Fruit fly (Drosophila melanogaster) whole organism, embryonic: Measurements from ENCODE around the gene fzo.
A peak's percentile ranks its signal among the peaks of the same experiment; 100 is the strongest.

Experiments
- CG12769 ChIP-seq: fragments of 200-800 bp; sonication (Bioruptor generic); optimal IDR thresholded peaks from 2 replicates; lab custom pipeline; 2019; ENCODE audit warnings: missing biosample characterization, mild to moderate bottlenecking, missing genetic modification characterization, moderate library complexity
- CG1603 ChIP-seq: fragments of 200-800 bp; sonication (Bioruptor generic); optimal IDR thresholded peaks from 2 replicates; lab custom pipeline; 2019; ENCODE audit warnings: missing biosample characterization, mild to moderate bottlenecking, missing genetic modification characterization, moderate library complexity
- CG2712 ChIP-seq: fragments of 200-800 bp; optimal IDR thresholded peaks from 3 replicates; lab custom pipeline; 2019; ENCODE audit warnings: missing biosample characterization, mild to moderate bottlenecking, missing genetic modification characterization, moderate library complexity
- CG30020 ChIP-seq: fragments of 200-800 bp; optimal IDR thresholded peaks from 2 replicates; lab custom pipeline; 2019; ENCODE audit warnings: missing biosample characterization, mild to moderate bottlenecking, missing genetic modification characterization, moderate library complexity
- CG30431 ChIP-seq: fragments of 200-800 bp; sonication (Bioruptor generic); optimal IDR thresholded peaks from 2 replicates; lab custom pipeline; 2017; ENCODE audit warnings: missing biosample characterization, missing genetic modification characterization
- CG3407 ChIP-seq: fragments of 200-800 bp; sonication (Bioruptor generic); optimal IDR thresholded peaks from 2 replicates; lab custom pipeline; 2018; ENCODE audit warnings: missing biosample characterization, mild to moderate bottlenecking, missing genetic modification characterization
- CG3995 ChIP-seq: fragments of 200-800 bp; sonication (Bioruptor generic); optimal IDR thresholded peaks from 3 replicates; lab custom pipeline; 2016; ENCODE audit warnings: missing biosample characterization, missing genetic modification characterization
- CG4360 ChIP-seq: fragments of 200-800 bp; sonication (Bioruptor generic); IDR thresholded peaks from 2 replicates; pipeline ENCODE4 v1.3.6; 2022; ENCODE audit warnings: missing biosample characterization, missing genetic modification characterization
- CG43689 ChIP-seq: fragments of 200-800 bp; sonication (Bioruptor generic); IDR thresholded peaks from 2 replicates; pipeline ENCODE4 v1.3.6; 2022; ENCODE audit warnings: missing biosample characterization, missing genetic modification characterization
- CG6765 ChIP-seq: fragments of 200-800 bp; sonication (Bioruptor generic); optimal IDR thresholded peaks from 3 replicates; lab custom pipeline; 2017; ENCODE audit warnings: missing biosample characterization, mild to moderate bottlenecking, missing genetic modification characterization
- CG8765 ChIP-seq: fragments of 200-800 bp; sonication (Bioruptor generic); IDR thresholded peaks from 2 replicates; pipeline ENCODE4 v1.3.6; 2022; ENCODE audit warnings: missing biosample characterization, missing genetic modification characterization
- CG9215 ChIP-seq: fragments of 200-800 bp; sonication (Bioruptor generic); IDR thresholded peaks from 2 replicates; pipeline ENCODE4 v1.3.6; 2022; ENCODE audit warnings: missing biosample characterization, missing genetic modification characterization
- Dek ChIP-seq: fragments of 200-800 bp; sonication (Bioruptor generic); optimal IDR thresholded peaks from 3 replicates; lab custom pipeline; 2019; ENCODE audit warnings: missing biosample characterization, mild to moderate bottlenecking, missing genetic modification characterization, moderate library complexity
- Ets97D ChIP-seq: fragments of 200-800 bp; sonication (Bioruptor generic); optimal IDR thresholded peaks from 3 replicates; lab custom pipeline; 2016; ENCODE audit warnings: missing biosample characterization, missing genetic modification characterization
- HHEX ChIP-seq: fragments of 200-800 bp; sonication (Bioruptor generic); optimal IDR thresholded peaks from 3 replicates; lab custom pipeline; 2017; ENCODE audit warnings: missing biosample characterization, mild to moderate bottlenecking, missing genetic modification characterization, missing genetic modification reagents
- HLH3B ChIP-seq: fragments of 200-800 bp; sonication (Bioruptor generic); IDR thresholded peaks from 2 replicates; pipeline ENCODE4 v1.3.6; 2022; ENCODE audit warnings: missing biosample characterization, missing genetic modification characterization
- HmgZ ChIP-seq: fragments of 200-800 bp; sonication (Bioruptor generic); optimal IDR thresholded peaks from 2 replicates; lab custom pipeline; 2018; ENCODE audit warnings: missing biosample characterization, mild to moderate bottlenecking, missing genetic modification characterization
- Hmr ChIP-seq: fragments of 200-800 bp; sonication (Bioruptor generic); optimal IDR thresholded peaks from 3 replicates; lab custom pipeline; 2017; ENCODE audit warnings: mild to moderate bottlenecking, missing biosample characterization, missing genetic modification reagents, missing genetic modification characterization
- Jarid2 ChIP-seq: fragments of 200-800 bp; sonication (Bioruptor generic); optimal IDR thresholded peaks from 3 replicates; lab custom pipeline; 2017; ENCODE audit warnings: mild to moderate bottlenecking, missing biosample characterization, missing genetic modification reagents, missing genetic modification characterization
- Lhr ChIP-seq: fragments of 200-800 bp; sonication (Bioruptor generic); optimal IDR thresholded peaks from 3 replicates; lab custom pipeline; 2017; ENCODE audit warnings: mild to moderate bottlenecking, missing biosample characterization, missing genetic modification reagents, missing genetic modification characterization
- Scr ChIP-seq: fragments of 200-800 bp; sonication (Bioruptor generic); IDR thresholded peaks from 2 replicates; pipeline ENCODE4 v1.3.6; 2022; ENCODE audit warnings: missing biosample characterization, missing genetic modification characterization; ENCODE audit not compliant: partially characterized antibody
- TFAM ChIP-seq: fragments of 200-800 bp; sonication (Bioruptor generic); optimal IDR thresholded peaks from 2 replicates; lab custom pipeline; 2017; ENCODE audit warnings: missing biosample characterization, missing genetic modification characterization, inconsistent platforms
- Trl ChIP-seq, 3 experiments: fragments of >200 bp in 2 of 3; fragments of 200-800 bp in 1 of 3; sonication (Bioruptor generic) in 1 of 3; optimal IDR thresholded peaks; 2 replicates in 1 of 3; 3 replicates in 2 of 3; lab custom pipeline; 2016 to 2017; ENCODE audit warnings: missing biosample characterization in 1 of 3, missing genetic modification characterization in 1 of 3
- Xrp1 ChIP-seq: fragments of 200-800 bp; sonication (Bioruptor generic); IDR thresholded peaks from 2 replicates; pipeline ENCODE4 v1.3.6; 2022; ENCODE audit warnings: missing biosample characterization, missing genetic modification characterization
- abd-A ChIP-seq: fragments of 200-800 bp; sonication (Bioruptor generic); optimal IDR thresholded peaks from 3 replicates; lab custom pipeline; 2019; ENCODE audit warnings: missing biosample characterization, mild to moderate bottlenecking, missing genetic modification characterization, moderate library complexity
- ash1 ChIP-seq: fragments of 200-800 bp; sonication (Bioruptor generic); optimal IDR thresholded peaks from 2 replicates; lab custom pipeline; 2018; ENCODE audit warnings: missing biosample characterization, mild to moderate bottlenecking, missing genetic modification characterization
- bab2 ChIP-seq: fragments of 200-800 bp; sonication (Bioruptor generic); optimal IDR thresholded peaks from 2 replicates; lab custom pipeline; 2016; ENCODE audit warnings: missing biosample characterization, missing genetic modification characterization
- bbx ChIP-seq: fragments of 200-800 bp; sonication (Bioruptor generic); IDR thresholded peaks from 2 replicates; pipeline ENCODE4 v1.3.6; 2022; ENCODE audit warnings: missing biosample characterization, missing genetic modification characterization; ENCODE audit not compliant: partially characterized antibody
- bigmax ChIP-seq: fragments of 200-800 bp; sonication (Bioruptor generic); optimal IDR thresholded peaks from 2 replicates; lab custom pipeline; 2018; ENCODE audit warnings: missing biosample characterization, mild to moderate bottlenecking, missing genetic modification characterization
- dpn ChIP-seq, 2 experiments: fragments of 200-800 bp; sonication (Bioruptor generic); optimal IDR thresholded peaks; 3 replicates each; lab custom pipeline; 2016; ENCODE audit warnings: missing biosample characterization in 2 of 2, missing genetic modification characterization in 2 of 2
- dysf ChIP-seq: fragments of 200-800 bp; sonication (Bioruptor generic); IDR thresholded peaks from 3 replicates; pipeline ENCODE4 v1.3.6; 2022; ENCODE audit warnings: missing biosample characterization, missing genetic modification characterization
- exex ChIP-seq: fragments of 200-800 bp; sonication (Bioruptor generic); optimal IDR thresholded peaks from 4 replicates; lab custom pipeline; 2018; ENCODE audit warnings: missing biosample characterization, mild to moderate bottlenecking, missing genetic modification characterization, moderate library complexity
- fd102C ChIP-seq: fragments of 200-800 bp; sonication (Bioruptor generic); optimal IDR thresholded peaks from 2 replicates; lab custom pipeline; 2018; ENCODE audit warnings: missing biosample characterization, mild to moderate bottlenecking, missing genetic modification characterization, moderate library complexity
- gce ChIP-seq: fragments of 200-800 bp; sonication (Bioruptor generic); IDR thresholded peaks from 3 replicates; pipeline ENCODE4 v1.3.6; 2022; ENCODE audit warnings: missing biosample characterization, missing genetic modification characterization
- gcm ChIP-seq: fragments of 200-800 bp; sonication (Bioruptor generic); optimal IDR thresholded peaks from 2 replicates; lab custom pipeline; 2019; ENCODE audit warnings: missing biosample characterization, mild to moderate bottlenecking, missing genetic modification characterization, moderate library complexity
- gem ChIP-seq: fragments of 200-800 bp; sonication (Bioruptor generic); optimal IDR thresholded peaks from 2 replicates; lab custom pipeline; 2019; ENCODE audit warnings: missing biosample characterization, mild to moderate bottlenecking, missing genetic modification characterization, moderate library complexity
- gfzf ChIP-seq: fragments of 200-800 bp; sonication (Bioruptor generic); optimal IDR thresholded peaks from 2 replicates; lab custom pipeline; 2016; ENCODE audit warnings: missing biosample characterization, mild to moderate bottlenecking, missing genetic modification characterization, moderate library complexity
- grn ChIP-seq: fragments of 200-800 bp; sonication (Bioruptor generic); optimal IDR thresholded peaks from 3 replicates; lab custom pipeline; 2017; ENCODE audit warnings: missing biosample characterization, missing genetic modification characterization
- her ChIP-seq: fragments of 200-800 bp; sonication (Bioruptor generic); optimal IDR thresholded peaks from 2 replicates; lab custom pipeline; 2016; ENCODE audit warnings: missing biosample characterization, missing genetic modification characterization
- nom ChIP-seq: fragments of 200-800 bp; sonication (Bioruptor generic); optimal IDR thresholded peaks from 2 replicates; lab custom pipeline; 2017; ENCODE audit warnings: missing biosample characterization, missing genetic modification characterization, mild to moderate bottlenecking, moderate library complexity, missing genetic modification reagents
- p53 ChIP-seq: fragments of 200-800 bp; sonication (Bioruptor generic); optimal IDR thresholded peaks from 2 replicates; lab custom pipeline; 2016; ENCODE audit warnings: missing biosample characterization, missing genetic modification characterization
- psq ChIP-seq: fragments of 200-800 bp; sonication (Bioruptor generic); optimal IDR thresholded peaks from 2 replicates; lab custom pipeline; 2017; ENCODE audit warnings: missing biosample characterization, missing genetic modification characterization
- scrt ChIP-seq: fragments of 200-800 bp; sonication (Bioruptor generic); optimal IDR thresholded peaks from 2 replicates; lab custom pipeline; 2018; ENCODE audit warnings: missing biosample characterization, mild to moderate bottlenecking, missing genetic modification characterization, moderate library complexity
- sens ChIP-seq: fragments of 200-800 bp; sonication (Bioruptor generic); peaks from one replicate; lab custom pipeline; 2016; ENCODE audit warnings: missing biosample characterization, missing genetic modification characterization
- sna ChIP-seq: fragments of 200-800 bp; sonication (Bioruptor generic); IDR thresholded peaks from 2 replicates; pipeline ENCODE4 v1.3.6; 2022; ENCODE audit warnings: missing biosample characterization, missing genetic modification characterization; ENCODE audit not compliant: partially characterized antibody
- stc ChIP-seq: fragments of 200-800 bp; sonication (Bioruptor generic); IDR thresholded peaks from 2 replicates; pipeline ENCODE4 v1.3.6; 2022; ENCODE audit warnings: missing biosample characterization, missing genetic modification characterization
- stwl ChIP-seq: fragments of 200-800 bp; sonication (Bioruptor generic); optimal IDR thresholded peaks from 3 replicates; lab custom pipeline; 2018; ENCODE audit warnings: missing biosample characterization, mild to moderate bottlenecking, missing genetic modification characterization, moderate library complexity
- tll ChIP-seq, 2 experiments: fragments of 200-800 bp in 1 of 2; fragments of >200 bp in 1 of 2; sonication (Bioruptor generic) in 1 of 2; optimal IDR thresholded peaks; 2 replicates each; lab custom pipeline; 2017 to 2019; ENCODE audit warnings: missing biosample characterization in 2 of 2, missing genetic modification characterization in 2 of 2, mild to moderate bottlenecking in 1 of 2, moderate library complexity in 1 of 2
- toy ChIP-seq: fragments of 200-800 bp; sonication (Bioruptor generic); IDR thresholded peaks from 2 replicates; pipeline ENCODE4 v1.3.6; 2022; ENCODE audit warnings: missing biosample characterization, missing genetic modification characterization

fzo gene

dm6 chr3R:23223151-23223810 is 19.4 kb upstream of the fzo start (continued):
- TF ChIP-seq CG30020 (no peak), bab2 (GFP tag; lab: Kevin White, UChicago) (no peak), gem (tag; lab: Kevin White, UChicago) (no peak), grn (GFP tag; lab: Kevin White, UChicago) (peak; percentile 60), CG30431 (GFP tag; lab: Kevin White, UChicago) (no peak), stc (GFP tag; lab: Robert Waterston, UW) (no peak), CG8765 (GFP tag; lab: Robert Waterston, UW) (no peak), dysf (GFP tag; lab: Robert Waterston, UW) (no peak; the same call in 2 of the 3 replicates), ash1 (no peak), scrt (GFP tag; lab: Kevin White, UChicago) (no peak), TFAM (GFP tag; lab: Kevin White, UChicago) (no peak), Scr (GFP tag; lab: Robert Waterston, UW) (no peak), nom (no peak), CG4360 (GFP tag; lab: Robert Waterston, UW) (no peak), Dek (tag; lab: Kevin White, UChicago) (no peak), bigmax (GFP tag; lab: Kevin White, UChicago) (no peak), Lhr (GFP tag; lab: Kevin White, UChicago) (no peak), Xrp1 (GFP tag; lab: Robert Waterston, UW) (no peak), Trl (optimal IDR thresholded peaks at IDR 0.05; lab: Kevin White, UChicago) (no peak), Trl (GFP tag; optimal IDR thresholded peaks at IDR 0.05; lab: Kevin White, UChicago) (no peak), HLH3B (GFP tag; lab: Robert Waterston, UW) (no peak), CG3407 (no peak), CG43689 (GFP tag; lab: Robert Waterston, UW) (no peak), gcm (no peak), gce (GFP tag; lab: Robert Waterston, UW) (no peak), tll (GFP tag; optimal IDR thresholded peaks at IDR 0.05; lab: Kevin White, UChicago) (no peak), fd102C (no peak), CG2712 (tag; lab: Kevin White, UChicago) (no peak), p53 (no peak), toy (GFP tag; lab: Robert Waterston, UW) (no peak), CG1603 (tag; lab: Kevin White, UChicago) (no peak), CG6765 (peak; percentile 14), HHEX (peak; percentile 43), dpn (GFP tag; optimal IDR thresholded peaks at IDR 0.05; lab: Kevin White, UChicago) (no peak)
- TF ChIP-seq, all 482 proteins: peak for 48

- peak; percentile 46; the same call in 1 of the 2 replicates for TF ChIP-seq bbx (GFP tag; lab: Robert Waterston, UW)
- TF ChIP-seq Hmr (GFP tag; lab: Kevin White, UChicago): peak; percentile 32
- TF ChIP-seq psq (GFP tag; lab: Kevin White, UChicago): peak; percentile 8
- TF ChIP-seq exex (tag; lab: Kevin White, UChicago): peak; percentile 47
- TF ChIP-seq Ets97D: no peak
- 0 out of 2 replicates have a peak, but pooled peaks have one; percentile 50 for TF ChIP-seq sna (GFP tag; lab: Robert Waterston, UW)
- TF ChIP-seq gfzf (GFP tag; lab: Kevin White, UChicago): peak; percentile 88
- TF ChIP-seq CG9215: no peak
- TF ChIP-seq sens (GFP tag; lab: Kevin White, UChicago): no peak
- peak; percentile 34 for TF ChIP-seq stwl (tag; lab: Kevin White, UChicago)
- peak; percentile 3 for TF ChIP-seq her
- peak; percentile 1 for TF ChIP-seq Jarid2
- TF ChIP-seq CG3995: peak; percentile 4
- peak; percentile 18 for TF ChIP-seq CG12769
- peak; percentile 37 for TF ChIP-seq HmgZ (tag; lab: Kevin White, UChicago)
- TF ChIP-seq abd-A (tag; lab: Kevin White, UChicago): peak; percentile 4
These were observed 17.9 kb upstream of the fzo start for dm6 chr3R:23221680-23222148.
